Fruit fly (Drosophila melanogaster): Measurements from ENCODE around the gene RPA2.

The RPA2 gene

DNA sequence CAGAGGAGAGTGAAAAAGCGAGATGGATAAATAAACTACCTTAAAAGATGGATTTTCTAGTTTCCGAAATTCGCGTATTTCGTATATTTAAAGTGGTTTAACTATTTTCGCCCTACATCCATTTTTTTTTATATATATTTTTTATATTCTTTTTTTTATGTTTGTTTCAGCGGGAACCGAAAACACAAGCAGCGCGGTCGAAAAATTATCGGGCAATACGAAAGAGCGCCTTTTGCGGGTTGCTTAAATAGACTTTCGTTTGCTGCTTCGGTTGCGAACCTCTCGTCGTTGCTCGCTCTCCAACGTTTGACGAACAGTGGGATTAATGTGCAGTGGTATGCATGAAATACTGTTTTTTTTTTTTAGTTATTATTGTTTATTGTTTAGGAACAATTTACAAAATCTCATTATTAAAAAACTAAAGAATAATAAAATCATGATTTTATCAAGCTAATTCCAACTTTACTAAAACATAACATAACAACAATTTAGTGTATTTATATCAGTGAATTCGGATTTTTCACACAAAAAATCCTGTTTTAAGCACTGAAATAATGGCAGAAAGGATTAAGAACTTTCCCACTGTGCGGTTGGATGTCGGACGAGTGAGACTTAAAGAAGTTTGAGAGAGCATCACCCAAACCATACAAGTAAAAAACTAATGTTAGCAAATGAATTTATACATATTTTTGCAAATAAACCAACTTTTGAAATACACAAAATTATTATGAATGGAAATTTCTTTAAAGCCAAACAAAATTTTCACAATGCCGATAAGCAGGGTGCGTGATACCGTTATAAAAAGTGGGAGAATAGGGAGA, 8.5 kb downstream of the RPA2 start (continued):
- TF ChIP-seq Kr (GFP tag; optimal IDR thresholded peaks at IDR 0.05) (no peak), twi (tag; optimal IDR thresholded peaks at IDR 0.05) (peak; percentile 27), Bteb2 (GFP tag; optimal IDR thresholded peaks at IDR 0.05) (no peak), lbe (GFP tag; optimal IDR thresholded peaks at IDR 0.05) (no peak), CG7786 (GFP tag; optimal IDR thresholded peaks at IDR 0.05) (no peak), al (GFP tag; IDR thresholded peaks at IDR 0.05) (peak; percentile 69), nerfin-2 (GFP tag; IDR thresholded peaks at IDR 0.05; ENCODE audit: partially characterized antibody) (no peak), CG12391 (tag; optimal IDR thresholded peaks at IDR 0.05) (peak; percentile 73), tx (GFP tag; optimal IDR thresholded peaks at IDR 0.05) (no peak), Dref (GFP tag; IDR thresholded peaks at IDR 0.05) (no peak), CTCF (GFP tag; optimal IDR thresholded peaks at IDR 0.05) (peak; percentile 58), vfl (GFP tag; optimal IDR thresholded peaks at IDR 0.05) (peak; percentile 51), Lpt (GFP tag; optimal IDR thresholded peaks at IDR 0.05) (no peak), her (GFP tag; optimal IDR thresholded peaks at IDR 0.05) (no peak), CG10366 (GFP tag; IDR thresholded peaks at IDR 0.05) (peak; percentile 13; the same call in 1 of the 2 replicates), run (tag; optimal IDR thresholded peaks at IDR 0.05) (peak; percentile 67), kni (GFP tag; optimal IDR thresholded peaks at IDR 0.05) (peak; percentile 26), ro (GFP tag; IDR thresholded peaks at IDR 0.05) (no peak), Ssrp (tag; optimal IDR thresholded peaks at IDR 0.05) (peak; percentile 80), CG1603 (tag; optimal IDR thresholded peaks at IDR 0.05) (no peak), Dfd (GFP tag; optimal IDR thresholded peaks at IDR 0.05) (peak in 1 of 2 experiments; percentile 22), CG3995 (GFP tag; optimal IDR thresholded peaks at IDR 0.05) (peak; percentile 58), CG13624 (GFP tag; optimal IDR thresholded peaks at IDR 0.05) (no peak), Atf-2 (GFP tag; optimal IDR thresholded peaks at IDR 0.05) (peak; percentile 53), CG15514 (GFP tag; optimal IDR thresholded peaks at IDR 0.05) (peak; percentile 85), Rx (GFP tag; IDR thresholded peaks at IDR 0.05) (peak; percentile 81), CG12769 (tag; optimal IDR thresholded peaks at IDR 0.05) (no peak), peb (GFP tag; IDR thresholded peaks at IDR 0.05) (peak; percentile 57; the same call in 1 of the 2 replicates), h (optimal IDR thresholded peaks at IDR 0.05) (no peak), Hey (tag; optimal IDR thresholded peaks at IDR 0.05) (no peak), klu (GFP tag; IDR thresholded peaks at IDR 0.05) (peak; percentile 39; the same call in 1 of the 2 replicates), CG17568 (GFP tag; optimal IDR thresholded peaks at IDR 0.05) (peak; percentile 43), HLH3B (GFP tag; IDR thresholded peaks at IDR 0.05) (peak; percentile 70), knrl (GFP tag; IDR thresholded peaks at IDR 0.05; ENCODE audit: partially characterized antibody) (no peak), stc (GFP tag; IDR thresholded peaks at IDR 0.05) (peak; percentile 90), HmgD (GFP tag; optimal IDR thresholded peaks at IDR 0.05) (no peak), chif (GFP tag; optimal IDR thresholded peaks at IDR 0.05) (peak in 1 of 2 experiments; percentile 2), CG6765 (GFP tag; optimal IDR thresholded peaks at IDR 0.05) (peak; percentile 92), ase (GFP tag; IDR thresholded peaks at IDR 0.05) (peak; percentile 75), shn (GFP tag; optimal IDR thresholded peaks at IDR 0.05) (peak; percentile 47), mirr (GFP tag; optimal IDR thresholded peaks at IDR 0.05) (peak; percentile 75), Vsx1 (GFP tag; optimal IDR thresholded peaks at IDR 0.05) (peak; percentile 54), CG4404 (GFP tag; IDR thresholded peaks at IDR 0.05) (peak; percentile 86), Hand (GFP tag; optimal IDR thresholded peaks at IDR 0.05) (peak; percentile 15), CG8924 (tag; optimal IDR thresholded peaks at IDR 0.05) (peak; percentile 73), sug (tag; optimal IDR thresholded peaks at IDR 0.05) (peak; percentile 36), CG5180 (GFP tag; optimal IDR thresholded peaks at IDR 0.05) (peak; percentile 98), CG6272 (GFP tag; IDR thresholded peaks at IDR 0.05) (peak; percentile 81), Ada2b (GFP tag; IDR thresholded peaks at IDR 0.05) (peak; percentile 88), grau (tag; optimal IDR thresholded peaks at IDR 0.05) (peak; percentile 82), emc (GFP tag; optimal IDR thresholded peaks at IDR 0.05) (no peak)
